Fruit fly (Drosophila melanogaster) whole organism, prepupa: Measurements from ENCODE around the gene CG5157.
A peak's percentile ranks its signal among the peaks of the same experiment; 100 is the strongest.

Experiments
- Blimp-1 ChIP-seq: fragments of 200-800 bp; sonication (Bioruptor generic); optimal IDR thresholded peaks from 3 replicates; lab custom pipeline; 2017; ENCODE audit warnings: missing biosample characterization, missing genetic modification characterization, mild to moderate bottlenecking, moderate library complexity, missing genetic modification reagents
- CG11902 ChIP-seq: fragments of 200-800 bp; sonication (Bioruptor generic); optimal IDR thresholded peaks from 3 replicates; lab custom pipeline; 2016; ENCODE audit warnings: missing biosample characterization, missing genetic modification characterization
- CG3032 ChIP-seq: fragments of 200-800 bp; optimal IDR thresholded peaks from 2 replicates; lab custom pipeline; 2019; ENCODE audit warnings: missing biosample characterization, mild to moderate bottlenecking, missing genetic modification characterization, moderate library complexity
- CG34406 ChIP-seq: fragments of 200-800 bp; sonication (Bioruptor generic); optimal IDR thresholded peaks from 3 replicates; lab custom pipeline; 2016; ENCODE audit warnings: missing biosample characterization, missing genetic modification characterization
- CG6163 ChIP-seq: fragments of 200-800 bp; sonication (Bioruptor generic); IDR thresholded peaks from 3 replicates; pipeline ENCODE4 v1.3.6; 2022; ENCODE audit warnings: missing biosample characterization, missing genetic modification characterization
- CG6792 ChIP-seq: fragments of 200-800 bp; sonication (Bioruptor generic); optimal IDR thresholded peaks from 3 replicates; lab custom pipeline; 2016; ENCODE audit warnings: missing biosample characterization, missing genetic modification characterization
- CG6854 ChIP-seq: fragments of 200-800 bp; sonication (Bioruptor generic); optimal IDR thresholded peaks from 2 replicates; lab custom pipeline; 2017; ENCODE audit warnings: missing biosample characterization, mild to moderate bottlenecking, missing genetic modification characterization
- CG7368 ChIP-seq: fragments of 200-800 bp; sonication (Bioruptor generic); optimal IDR thresholded peaks from 3 replicates; lab custom pipeline; 2016; ENCODE audit warnings: missing biosample characterization, missing genetic modification characterization
- CG8319 ChIP-seq: fragments of 200-800 bp; sonication (Bioruptor generic); optimal IDR thresholded peaks from 3 replicates; lab custom pipeline; 2016; ENCODE audit warnings: missing biosample characterization, missing genetic modification characterization
- CG8632 ChIP-seq: fragments of 200-800 bp; sonication (Bioruptor generic); optimal IDR thresholded peaks from 3 replicates; lab custom pipeline; 2016; ENCODE audit warnings: missing biosample characterization, missing genetic modification characterization
- CG9139 ChIP-seq: fragments of 200-800 bp; sonication (Bioruptor generic); optimal IDR thresholded peaks from 3 replicates; lab custom pipeline; 2017; ENCODE audit warnings: missing biosample characterization, mild to moderate bottlenecking, missing genetic modification characterization
- Eip75B ChIP-seq: fragments of 200-800 bp; sonication (Bioruptor generic); optimal IDR thresholded peaks from 3 replicates; lab custom pipeline; 2016; ENCODE audit warnings: missing biosample characterization, missing genetic modification characterization
- Eip78C ChIP-seq: fragments of 200-800 bp; sonication (Bioruptor generic); peaks from one replicate; lab custom pipeline; 2016; ENCODE audit warnings: missing biosample characterization, missing genetic modification characterization
- Eip93F ChIP-seq: fragments of 200-800 bp; sonication (Bioruptor generic); optimal IDR thresholded peaks from 2 replicates; lab custom pipeline; 2016; ENCODE audit warnings: missing biosample characterization, mild to moderate bottlenecking, missing genetic modification characterization
- Ets21C ChIP-seq: fragments of 200-800 bp; sonication (Bioruptor generic); optimal IDR thresholded peaks from 3 replicates; lab custom pipeline; 2016; ENCODE audit warnings: missing biosample characterization, missing genetic modification characterization
- Gug ChIP-seq: fragments of 200-800 bp; sonication (Bioruptor generic); IDR thresholded peaks from 2 replicates; pipeline ENCODE4 v1.3.6; 2022; ENCODE audit warnings: missing biosample characterization, missing genetic modification characterization
- Hr38 ChIP-seq: sonication (Bioruptor generic); optimal IDR thresholded peaks from 2 replicates; lab custom pipeline; 2016; ENCODE audit warnings: missing biosample characterization, missing genetic modification characterization
- Hr39 ChIP-seq: fragments of 200-800 bp; sonication (Bioruptor generic); optimal IDR thresholded peaks from 2 replicates; lab custom pipeline; 2016; ENCODE audit warnings: missing biosample characterization, missing genetic modification characterization
- Hr4 ChIP-seq: fragments of 200-800 bp; sonication (Bioruptor generic); optimal IDR thresholded peaks from 3 replicates; lab custom pipeline; 2016; ENCODE audit warnings: missing biosample characterization, missing genetic modification characterization
- Met ChIP-seq: fragments of 200-800 bp; sonication (Bioruptor generic); optimal IDR thresholded peaks from 3 replicates; lab custom pipeline; 2016; ENCODE audit warnings: missing biosample characterization, missing genetic modification characterization
- OdsH ChIP-seq: fragments of 200-800 bp; sonication (Bioruptor generic); optimal IDR thresholded peaks from 3 replicates; lab custom pipeline; 2016; ENCODE audit warnings: missing biosample characterization, missing genetic modification characterization
- Sox102F ChIP-seq: fragments of 200-800 bp; sonication (Bioruptor generic); optimal IDR thresholded peaks from 2 replicates; lab custom pipeline; 2016; ENCODE audit warnings: missing biosample characterization, mild to moderate bottlenecking, missing genetic modification characterization
- Sox15 ChIP-seq: fragments of 200-800 bp; sonication (Bioruptor generic); optimal IDR thresholded peaks from 3 replicates; lab custom pipeline; 2016; ENCODE audit warnings: missing biosample characterization, missing genetic modification characterization
- acj6 ChIP-seq: fragments of 200-800 bp; sonication (Bioruptor generic); optimal IDR thresholded peaks from 3 replicates; lab custom pipeline; 2016; ENCODE audit warnings: missing biosample characterization, missing genetic modification characterization
- dsx ChIP-seq: fragments of 200-800 bp; optimal IDR thresholded peaks from 3 replicates; lab custom pipeline; 2019; ENCODE audit warnings: missing biosample characterization, mild to moderate bottlenecking, missing genetic modification characterization, moderate library complexity; ENCODE audit not compliant: poor library complexity, severe bottlenecking
- esn ChIP-seq: fragments of 200-800 bp; sonication (Bioruptor generic); optimal IDR thresholded peaks from 2 replicates; lab custom pipeline; 2016; ENCODE audit warnings: missing biosample characterization, mild to moderate bottlenecking, missing genetic modification characterization, moderate library complexity
- fd85E ChIP-seq: fragments of 200-800 bp; sonication (Bioruptor generic); optimal IDR thresholded peaks from 3 replicates; lab custom pipeline; 2016; ENCODE audit warnings: missing biosample characterization, missing genetic modification characterization
- fkh ChIP-seq: fragments of 200-800 bp; sonication (Bioruptor generic); optimal IDR thresholded peaks from 3 replicates; lab custom pipeline; 2017; ENCODE audit warnings: missing biosample characterization, mild to moderate bottlenecking, missing genetic modification characterization, moderate library complexity
- lz ChIP-seq: fragments of 200-800 bp; sonication (Bioruptor generic); optimal IDR thresholded peaks from 3 replicates; lab custom pipeline; 2016; ENCODE audit warnings: missing biosample characterization, missing genetic modification characterization
- net ChIP-seq: fragments of 200-800 bp; sonication (Bioruptor generic); optimal IDR thresholded peaks from 3 replicates; lab custom pipeline; 2016; ENCODE audit warnings: missing biosample characterization, missing genetic modification characterization
- spab ChIP-seq: fragments of 200-800 bp; sonication (Bioruptor generic); optimal IDR thresholded peaks from 2 replicates; lab custom pipeline; 2017; ENCODE audit warnings: missing biosample characterization, mild to moderate bottlenecking, missing genetic modification characterization, missing genetic modification reagents
- svp ChIP-seq: fragments of 200-800 bp; sonication (Bioruptor generic); peaks from one replicate; lab custom pipeline; 2016; ENCODE audit warnings: missing biosample characterization, missing genetic modification characterization
- vri ChIP-seq: fragments of 200-800 bp; sonication (Bioruptor generic); optimal IDR thresholded peaks from 3 replicates; lab custom pipeline; 2016; ENCODE audit warnings: missing biosample characterization, mild to moderate bottlenecking, missing genetic modification characterization

The CG5157 gene

dm6 chr3L:16172809-16173276 lies 35.2 kb upstream of the CG5157 start (continued):
- TF ChIP-seq CG9139 (GFP tag; lab: Kevin White, UChicago) (peak; percentile 71), dsx (GFP tag; lab: Kevin White, UChicago) (peak; percentile 71), Met (GFP tag; lab: Kevin White, UChicago) (peak; percentile 61), Eip78C (peak; percentile 96), OdsH (GFP tag; lab: Kevin White, UChicago) (peak; percentile 75), CG7368 (GFP tag; lab: Kevin White, UChicago) (peak; percentile 4), CG34406 (GFP tag; lab: Kevin White, UChicago) (peak; percentile 78), lz (peak; percentile 55)

- TF ChIP-seq svp (GFP tag; lab: Kevin White, UChicago), result no peak
- TF ChIP-seq Sox15 (GFP tag; lab: Kevin White, UChicago), result no peak
- no peak for TF ChIP-seq net (GFP tag; lab: Kevin White, UChicago)
- TF ChIP-seq fkh (GFP tag; lab: Kevin White, UChicago), result peak; percentile 18
- no peak for TF ChIP-seq spab (GFP tag; lab: Kevin White, UChicago)
These were observed 34.7 kb upstream of the CG5157 start for dm6 chr3L:16172381-16172780.

- TF ChIP-seq vri, result no peak
- no peak for TF ChIP-seq acj6 (GFP tag; lab: Kevin White, UChicago)
- TF ChIP-seq Hr4 (GFP tag; lab: Kevin White, UChicago), result no peak
- no peak for TF ChIP-seq Sox102F (GFP tag; lab: Kevin White, UChicago)
- no peak for TF ChIP-seq Eip93F (GFP tag; lab: Kevin White, UChicago)
- no peak for TF ChIP-seq Blimp-1 (GFP tag; lab: Kevin White, UChicago)
- TF ChIP-seq fd85E, result no peak
- no peak for TF ChIP-seq CG3032 (tag; lab: Kevin White, UChicago)
- no peak for TF ChIP-seq Gug (GFP tag; lab: Robert Waterston, UW)
- TF ChIP-seq CG6854, result no peak
These were observed 33.6 kb upstream of the CG5157 start, which contains the start of gene CG33795 for dm6 chr3L:16171280-16171679. Gene CG33795 (minus strand): TSS chr3L:16171380.

- TF ChIP-seq Hr38 (GFP tag; lab: Kevin White, UChicago), result no peak
- no peak for TF ChIP-seq Hr39 (GFP tag; lab: Kevin White, UChicago)
- TF ChIP-seq Hr4 (GFP tag; lab: Kevin White, UChicago), result no peak
- no peak for TF ChIP-seq dsx (GFP tag; lab: Kevin White, UChicago)
- no peak for TF ChIP-seq Ets21C
- no peak for TF ChIP-seq esn (GFP tag; lab: Kevin White, UChicago)
- TF ChIP-seq CG8632, result no peak
- no peak for TF ChIP-seq fkh (GFP tag; lab: Kevin White, UChicago)
- TF ChIP-seq Eip78C, result no peak
- no peak for TF ChIP-seq CG6163 (GFP tag; lab: Robert Waterston, UW)
- no peak for TF ChIP-seq CG6792 (GFP tag; lab: Kevin White, UChicago)
- no peak for TF ChIP-seq Gug (GFP tag; lab: Robert Waterston, UW)
- TF ChIP-seq svp (GFP tag; lab: Kevin White, UChicago), result no peak
- no peak for TF ChIP-seq CG8319 (GFP tag; lab: Kevin White, UChicago)
- no peak for TF ChIP-seq Eip75B (GFP tag; lab: Kevin White, UChicago)
- no peak for TF ChIP-seq OdsH (GFP tag; lab: Kevin White, UChicago)
- no peak for TF ChIP-seq CG11902 (GFP tag; lab: Kevin White, UChicago)
- no peak for TF ChIP-seq fd85E
- TF ChIP-seq CG7368 (GFP tag; lab: Kevin White, UChicago), result no peak
These were observed 32.3 kb upstream of the CG5157 start, which contains the start of gene CG33796 for dm6 chr3L:16170006-16170405. Gene CG33796 (minus strand): TSS chr3L:16170106.
